Worm (Caenorhabditis elegans) whole organism, late embryonic: Measurements from ENCODE around the gene mboa-2.
"Not testable (repeated sequence)": the region's sequence is repeated elsewhere in the genome, so short reads cannot be mapped to it uniquely, and the experiment has no call there.

Experiments used
- ceh-19 ChIP-seq: fragments of 200-800 bp; sonication (Bioruptor generic); optimal IDR thresholded peaks from 2 replicates; lab custom pipeline; 2018; ENCODE audit warnings: mild to moderate bottlenecking, missing genetic modification characterization, missing compliant biosample characterization
- ceh-2 ChIP-seq: sonication (generic microtip); optimal IDR thresholded peaks from 2 replicates; lab custom pipeline; 2016; ENCODE audit warnings: missing genotype, missing genetic modification characterization, missing compliant biosample characterization
- ceh-9 ChIP-seq: sonication (generic microtip); optimal IDR thresholded peaks from 2 replicates; lab custom pipeline; 2016; ENCODE audit warnings: mild to moderate bottlenecking, missing genetic modification characterization, inconsistent platforms, missing compliant biosample characterization
- ets-4 ChIP-seq: sonication (generic microtip); optimal IDR thresholded peaks from 2 replicates; lab custom pipeline; 2016; ENCODE audit warnings: missing genetic modification characterization, missing compliant biosample characterization
- eyg-1 ChIP-seq: sonication (generic microtip); optimal IDR thresholded peaks from 2 replicates; lab custom pipeline; 2016; ENCODE audit warnings: missing genotype, missing genetic modification characterization, missing compliant biosample characterization
- fax-1 ChIP-seq: sonication (generic microtip); optimal IDR thresholded peaks from 2 replicates; lab custom pipeline; 2016; ENCODE audit warnings: missing genotype, missing genetic modification characterization, missing compliant biosample characterization
- lim-6 ChIP-seq: sonication (generic microtip); optimal IDR thresholded peaks from 2 replicates; lab custom pipeline; 2016; ENCODE audit warnings: missing genetic modification characterization, missing compliant biosample characterization
- nhr-11 ChIP-seq: fragments of 150-350 bp; optimal IDR thresholded peaks from 2 replicates; lab custom pipeline; 2014; ENCODE audit warnings: missing biosample characterization, missing genetic modification characterization
- pha-4 ChIP-seq: fragments of 150-350 bp; optimal IDR thresholded peaks from 2 replicates; lab custom pipeline; 2018; ENCODE audit warnings: missing biosample characterization, missing genetic modification reagents, missing genetic modification characterization
- pros-1 ChIP-seq: fragments of 150-350 bp; optimal IDR thresholded peaks from 2 replicates; lab custom pipeline; 2014; ENCODE audit warnings: missing biosample characterization, missing genetic modification reagents, missing genetic modification characterization
- rnt-1 ChIP-seq: sonication (generic microtip); optimal IDR thresholded peaks from 2 replicates; lab custom pipeline; 2016; ENCODE audit warnings: missing genetic modification characterization, missing compliant biosample characterization
- tbx-2 ChIP-seq: sonication (generic microtip); optimal IDR thresholded peaks from 2 replicates; lab custom pipeline; 2016; ENCODE audit warnings: missing genetic modification characterization, missing compliant biosample characterization
- unc-55 ChIP-seq: sonication (generic microtip); optimal IDR thresholded peaks from 2 replicates; lab custom pipeline; 2017; ENCODE audit warnings: missing biosample characterization, missing genetic modification reagents, missing genetic modification characterization

DNA sequence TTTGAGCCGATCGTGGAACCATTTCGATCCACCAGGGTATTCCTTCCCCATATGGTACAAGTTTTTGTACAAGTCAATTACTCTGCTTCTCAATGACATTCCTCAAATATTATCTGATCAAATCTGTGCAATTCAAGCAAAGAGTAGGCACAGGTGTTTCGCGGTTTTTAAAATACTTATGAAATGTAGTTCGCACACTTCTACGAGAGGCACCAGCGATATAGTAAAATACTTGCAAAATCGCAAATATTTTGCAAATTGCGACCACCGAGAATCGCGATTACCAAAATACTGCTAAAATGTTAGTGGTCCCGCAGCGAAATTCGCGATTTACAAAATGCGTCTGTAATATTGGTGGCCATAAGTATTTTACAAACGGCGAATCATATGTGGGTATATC, 12.6 kb downstream of the mboa-2 start, which contains the start of gene Y42A5A.5:
- TF ChIP-seq ets-4 (tag; lab: Kevin White, UChicago); lim-6 (tag; lab: Kevin White, UChicago); pha-4 (tag; lab: Kevin White, UChicago); tbx-2 (tag; lab: Kevin White, UChicago); nhr-11; pros-1 (tag; lab: Kevin White, UChicago); unc-55 (GFP tag; lab: Kevin White, UChicago); ceh-9 (tag; lab: Kevin White, UChicago); eyg-1 (tag; lab: Kevin White, UChicago); fax-1 (tag; lab: Kevin White, UChicago); ceh-2 (tag; lab: Kevin White, UChicago); ceh-19 (GFP tag; lab: Kevin White, UChicago); rnt-1 (tag; lab: Kevin White, UChicago): not testable (repeated sequence)
